Fruit fly (Drosophila melanogaster): ENCODE results near the gene Sac1.
"Not testable (repeated sequence)": the region's sequence is repeated elsewhere in the genome, so short reads cannot be mapped to it uniquely, and the experiment has no call there.

Sac1 gene

DNA sequence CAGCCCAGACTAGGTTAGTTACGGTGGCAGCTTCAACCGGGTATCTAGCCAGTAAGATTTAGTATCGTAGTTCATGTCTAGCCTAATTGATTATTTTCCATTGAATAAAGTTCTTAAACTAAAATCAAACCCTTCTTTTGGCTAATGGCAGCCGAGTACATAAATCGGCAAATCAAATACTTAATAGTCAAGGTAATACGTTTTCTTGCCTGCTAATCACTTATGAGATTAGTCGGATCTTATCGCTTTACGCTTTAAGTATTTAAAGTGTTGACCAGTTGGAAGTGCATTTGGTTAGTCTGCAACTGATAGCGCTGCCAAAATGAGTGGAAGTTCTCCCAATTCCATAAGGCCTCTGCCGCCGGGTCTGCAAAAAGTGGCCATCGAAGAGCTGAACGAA is 15.0 kb upstream of the Sac1 start, which contains the start of gene CG33965:
Gene CG33965, plus strand, starts transcription at position 301 of the 400 bp plus-strand sequence.
- TF ChIP-seq CG17801 (GFP tag; optimal IDR thresholded peaks at IDR 0.05; ENCODE audit: partially characterized antibody): no peak

DNA sequence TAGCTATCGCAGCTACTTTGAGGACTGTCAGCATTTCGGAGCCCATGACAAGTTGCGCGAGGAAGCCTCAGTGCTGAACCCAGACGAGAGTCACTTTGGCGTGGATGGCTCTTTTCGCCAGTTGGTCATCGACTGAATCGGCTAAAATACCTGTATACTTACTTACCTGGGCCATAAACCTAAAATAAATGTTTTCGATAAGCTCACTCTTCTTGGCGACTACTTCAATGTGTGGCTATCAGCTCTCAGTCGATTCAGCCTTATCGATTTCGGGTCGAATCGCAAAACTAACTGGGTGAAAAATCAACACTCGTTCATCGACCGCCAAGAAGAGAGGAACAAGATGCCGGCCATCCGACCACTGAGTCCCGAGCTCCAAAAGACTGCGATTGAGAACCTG is 13.8 kb upstream of the Sac1 start, which contains the start of gene CG33966:
Gene CG33966, plus strand, starts transcription at position 301 of the 400 bp plus-strand sequence.
- no peak for TF ChIP-seq CG17801 (GFP tag; optimal IDR thresholded peaks at IDR 0.05; ENCODE audit: partially characterized antibody)

DNA sequence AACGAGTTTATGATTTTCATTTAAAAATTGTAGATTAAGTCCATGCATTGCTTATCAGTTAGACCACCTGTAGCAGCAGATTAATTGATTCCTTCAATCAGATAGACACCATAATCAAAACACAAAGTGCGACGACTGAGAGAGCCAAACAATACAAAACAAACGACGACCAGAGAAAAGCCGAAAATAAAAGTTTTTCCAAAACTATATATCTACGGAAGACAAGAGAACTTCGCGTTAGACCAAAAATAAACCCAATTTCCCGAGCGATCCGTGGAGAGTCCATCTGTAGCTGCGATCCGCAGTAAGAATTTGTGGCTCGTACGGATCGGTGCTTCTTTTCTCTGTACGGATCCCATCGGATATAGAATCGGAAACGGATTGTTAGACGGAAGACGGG is 12.2 kb upstream of the Sac1 start, which contains the start of gene galene:
Gene galene, plus strand, starts transcription at position 301 of the 400 bp plus-strand sequence.
- no peak for TF ChIP-seq CG17801 (GFP tag; optimal IDR thresholded peaks at IDR 0.05; ENCODE audit: partially characterized antibody)

DNA sequence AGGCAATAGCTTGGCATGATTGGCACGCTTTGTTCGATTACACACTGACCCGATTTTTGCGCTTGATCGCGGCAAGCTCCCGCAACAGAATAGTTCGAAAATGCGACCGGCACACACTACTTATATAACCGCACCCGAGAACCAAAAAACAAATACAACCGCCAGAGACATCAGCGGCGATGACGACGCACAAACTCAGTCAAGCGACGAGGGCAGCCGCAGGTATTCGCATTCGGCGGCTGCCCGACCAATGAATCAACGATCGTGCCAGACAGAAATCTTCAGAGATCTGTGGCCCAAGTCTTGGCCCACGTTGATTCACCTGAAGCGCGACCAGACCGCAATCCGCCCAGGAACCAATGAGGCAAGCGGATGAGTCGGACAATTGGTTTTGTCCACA is 9.4 kb upstream of the Sac1 start, which contains the start of gene CG9192:
Gene CG9192, minus strand, starts transcription at position 101 of the 400 bp plus-strand sequence.
- TF ChIP-seq CG17801 (GFP tag; optimal IDR thresholded peaks at IDR 0.05; ENCODE audit: partially characterized antibody): no peak

DNA sequence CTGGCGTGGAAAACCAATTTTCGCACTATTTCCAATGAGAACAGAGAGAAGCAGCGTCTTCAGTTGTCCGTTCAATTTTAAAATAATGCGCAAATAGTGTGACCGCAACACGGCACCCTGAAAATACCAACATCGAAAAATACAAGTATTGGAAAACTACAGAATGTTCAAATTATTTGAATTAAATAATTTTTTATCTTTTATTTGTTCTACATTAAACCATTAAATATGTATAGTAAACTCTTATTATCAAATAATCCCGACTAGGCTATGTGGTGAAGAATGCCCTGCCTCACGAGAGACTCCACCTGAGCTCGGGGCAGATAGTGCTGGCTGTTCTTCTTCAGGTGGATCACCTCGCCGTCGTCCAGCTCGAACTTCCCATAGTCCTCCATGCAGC is 1.8 kb upstream of the Sac1 start, which contains the start of gene Klp61F:
Gene Klp61F, minus strand, starts transcription at position 101 of the 400 bp plus-strand sequence.
- TF ChIP-seq CG17801 (GFP tag; optimal IDR thresholded peaks at IDR 0.05; ENCODE audit: partially characterized antibody): not testable (repeated sequence)

DNA sequence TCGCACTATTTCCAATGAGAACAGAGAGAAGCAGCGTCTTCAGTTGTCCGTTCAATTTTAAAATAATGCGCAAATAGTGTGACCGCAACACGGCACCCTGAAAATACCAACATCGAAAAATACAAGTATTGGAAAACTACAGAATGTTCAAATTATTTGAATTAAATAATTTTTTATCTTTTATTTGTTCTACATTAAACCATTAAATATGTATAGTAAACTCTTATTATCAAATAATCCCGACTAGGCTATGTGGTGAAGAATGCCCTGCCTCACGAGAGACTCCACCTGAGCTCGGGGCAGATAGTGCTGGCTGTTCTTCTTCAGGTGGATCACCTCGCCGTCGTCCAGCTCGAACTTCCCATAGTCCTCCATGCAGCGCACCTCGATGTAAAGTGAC is 794 bp upstream of the Sac1 start, which contains the start of gene CG32318:
Gene CG32318, minus strand, starts transcription at position 101 of the 400 bp plus-strand sequence.
- not testable (repeated sequence) for TF ChIP-seq CG17801 (GFP tag; optimal IDR thresholded peaks at IDR 0.05; ENCODE audit: partially characterized antibody)

DNA sequence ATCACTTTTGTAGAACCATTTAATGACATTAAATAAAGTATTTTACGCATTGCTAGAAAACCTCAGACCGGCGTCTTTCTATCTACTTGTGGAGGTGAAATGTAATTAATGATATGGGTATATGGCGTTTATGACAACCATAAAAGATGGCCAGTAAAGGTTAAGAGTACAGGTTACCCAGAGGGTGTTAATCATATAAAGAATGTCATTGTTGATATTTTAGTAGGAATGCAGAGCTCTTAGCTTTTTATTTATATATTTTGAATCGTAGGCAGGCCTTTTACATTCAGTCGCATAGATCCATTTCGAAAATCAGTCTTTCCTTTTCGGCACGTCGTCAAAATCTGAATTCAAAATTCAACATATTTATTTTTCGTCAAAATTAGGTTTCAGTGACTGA is 2.8 kb downstream of the Sac1 start, which contains the start of gene Bfc:
Gene Bfc, plus strand, starts transcription at position 301 of the 400 bp plus-strand sequence.
- no peak for TF ChIP-seq CG17801 (GFP tag; optimal IDR thresholded peaks at IDR 0.05; ENCODE audit: partially characterized antibody)

DNA sequence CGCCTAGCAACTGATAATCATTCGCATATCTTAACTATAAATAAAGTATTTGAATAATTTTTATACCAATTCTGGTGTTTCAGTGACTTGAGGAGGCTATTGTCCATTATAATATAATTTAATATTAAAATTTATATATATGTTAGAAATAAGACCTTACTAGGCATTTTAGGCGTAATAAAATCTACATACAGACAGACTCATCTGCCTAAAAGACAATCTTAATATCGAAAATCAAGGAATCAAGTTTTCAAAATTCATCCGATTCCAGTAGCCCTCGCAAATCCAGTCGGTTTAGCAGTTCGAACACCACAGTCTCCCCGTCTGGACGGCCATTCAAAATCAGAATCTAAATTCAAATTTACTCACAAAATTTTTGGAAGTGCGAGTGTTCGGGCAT is 4.1 kb downstream of the Sac1 start, which contains the start of the genes CG9130 and CG9133:
Gene CG9130, plus strand, starts transcription at position 301 of the 400 bp plus-strand sequence.
Gene CG9133, plus strand, starts transcription at position 301 of the 400 bp plus-strand sequence.
- TF ChIP-seq CG17801 (GFP tag; optimal IDR thresholded peaks at IDR 0.05; ENCODE audit: partially characterized antibody): no peak

DNA sequence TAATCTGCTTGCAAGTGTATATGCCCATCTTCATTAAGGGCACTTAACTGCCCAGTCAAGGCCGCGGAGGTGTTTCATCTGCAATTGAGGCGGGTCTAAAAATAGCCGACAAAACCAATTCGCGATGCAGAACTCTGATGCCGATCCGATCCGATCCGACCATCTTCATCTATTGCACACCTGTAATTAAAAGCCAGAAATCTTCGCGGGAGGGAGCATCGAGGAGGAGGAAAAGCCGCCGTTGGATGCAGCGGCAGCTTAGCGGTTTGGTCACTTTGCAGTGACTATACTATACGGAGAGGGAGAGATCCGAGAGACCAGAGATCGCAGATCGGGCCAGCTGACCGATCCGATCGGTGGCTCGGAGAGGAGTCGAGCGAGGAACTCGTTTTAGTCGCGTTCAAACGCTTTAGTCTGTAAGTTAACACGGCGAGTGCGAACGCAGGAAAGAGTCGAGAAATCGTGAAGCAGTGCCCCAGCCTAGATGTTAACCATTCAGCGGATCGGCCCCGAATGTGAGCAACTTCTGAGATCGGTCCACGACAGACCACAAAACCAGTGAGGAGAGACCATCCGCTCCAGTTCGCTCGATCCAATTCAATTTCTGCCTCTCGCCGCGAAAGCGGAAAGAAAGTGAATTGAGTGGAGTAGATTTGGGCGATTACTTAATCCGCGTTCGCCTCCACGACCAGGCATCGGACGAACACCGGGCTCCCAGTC is 8.6 kb downstream of the Sac1 start, which contains the start of gene tfc:
Gene tfc, plus strand, starts transcription at position 389 of the 720 bp plus-strand sequence.
- no peak for TF ChIP-seq CG17801 (GFP tag; optimal IDR thresholded peaks at IDR 0.05; ENCODE audit: partially characterized antibody)

DNA sequence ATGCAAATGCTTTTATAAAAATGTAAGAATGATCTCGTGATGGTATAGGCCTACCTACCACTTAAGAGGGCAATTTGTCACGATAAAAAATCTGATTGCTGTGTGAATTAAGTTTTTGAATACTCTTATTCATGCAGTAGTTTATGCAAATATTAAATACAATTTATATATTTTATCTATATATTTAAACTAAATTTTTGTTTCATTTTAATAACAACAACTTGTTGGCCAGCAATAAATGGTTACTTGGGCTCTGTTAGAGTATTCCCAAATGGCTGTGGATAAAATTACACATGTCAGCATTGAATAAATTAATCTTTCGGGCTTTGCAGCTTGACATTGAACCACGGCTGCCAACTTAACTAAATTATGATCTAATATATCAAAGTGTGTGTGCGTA is 10.9 kb downstream of the Sac1 start:
- no peak for TF ChIP-seq CG17801 (GFP tag; optimal IDR thresholded peaks at IDR 0.05; ENCODE audit: partially characterized antibody)

DNA sequence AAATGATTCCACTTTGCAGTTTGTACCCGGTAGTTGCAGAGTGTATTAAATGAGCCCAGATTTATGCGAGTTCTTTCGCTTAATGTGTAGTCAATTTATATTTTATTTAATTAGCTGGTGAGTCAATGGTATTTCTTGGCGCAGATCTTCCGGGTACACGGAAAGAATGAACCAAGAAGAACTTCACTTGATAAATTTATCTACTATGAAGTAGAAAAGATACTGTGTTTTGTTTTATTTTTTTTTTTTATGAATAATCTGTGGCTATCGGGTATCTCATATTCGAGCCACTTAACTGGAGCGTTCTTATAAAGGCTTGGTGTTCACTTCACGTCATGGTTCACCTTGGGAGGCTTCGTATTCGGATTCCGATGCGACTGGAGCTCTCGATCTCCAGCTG is 17.4 kb downstream of the Sac1 start:
- no peak for TF ChIP-seq CG17801 (GFP tag; optimal IDR thresholded peaks at IDR 0.05; ENCODE audit: partially characterized antibody)

DNA sequence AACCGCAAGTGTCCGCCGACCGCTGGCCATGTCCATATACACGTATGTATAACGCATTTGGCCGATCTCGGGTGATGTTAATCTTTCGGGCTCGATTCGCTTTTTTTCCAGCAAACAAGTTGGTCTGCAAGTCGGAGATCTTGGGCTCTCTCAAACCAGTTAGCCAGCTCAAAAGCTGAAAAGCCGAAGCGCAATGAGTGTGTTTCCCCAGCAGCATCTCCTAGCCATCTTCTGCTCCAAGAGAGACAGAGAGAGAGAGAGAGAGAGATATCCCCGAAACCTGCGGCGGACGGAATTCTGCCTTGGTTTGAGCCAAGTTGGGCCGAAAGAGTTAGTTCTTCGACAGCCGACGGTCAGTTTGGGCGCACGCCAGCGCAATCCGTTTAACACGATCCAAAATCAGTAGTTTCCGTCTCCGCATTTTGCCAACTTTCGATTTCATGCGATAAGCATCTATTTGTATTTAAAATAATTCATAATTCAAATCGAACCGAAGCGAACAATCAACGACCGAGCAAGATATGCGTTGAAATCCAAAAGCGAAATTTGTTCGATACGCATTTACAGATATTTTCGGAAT is 17.9 kb downstream of the Sac1 start:
- TF ChIP-seq CG17801 (GFP tag; optimal IDR thresholded peaks at IDR 0.05; ENCODE audit: partially characterized antibody): no peak

DNA sequence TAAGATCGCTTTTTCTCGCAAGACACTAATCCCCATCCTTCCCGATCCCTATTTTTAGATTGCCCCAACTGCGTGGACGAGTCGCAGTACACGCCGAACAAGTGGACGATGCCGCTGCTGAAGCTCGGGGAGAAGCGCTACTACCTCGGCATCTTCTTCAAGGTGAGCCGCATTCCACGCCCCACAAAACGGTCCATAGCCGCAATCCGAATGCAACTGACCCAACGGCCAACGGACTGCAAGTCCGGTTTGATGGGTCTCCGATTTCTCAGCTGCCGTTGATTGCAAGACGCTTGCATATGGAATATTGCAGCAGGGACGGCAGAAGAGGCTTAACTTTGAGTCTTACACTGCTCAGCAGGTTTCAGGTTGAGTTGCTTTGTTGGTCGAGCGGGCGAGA is 21.4 kb downstream of the Sac1 start:
- no peak for TF ChIP-seq CG17801 (GFP tag; optimal IDR thresholded peaks at IDR 0.05; ENCODE audit: partially characterized antibody)

DNA sequence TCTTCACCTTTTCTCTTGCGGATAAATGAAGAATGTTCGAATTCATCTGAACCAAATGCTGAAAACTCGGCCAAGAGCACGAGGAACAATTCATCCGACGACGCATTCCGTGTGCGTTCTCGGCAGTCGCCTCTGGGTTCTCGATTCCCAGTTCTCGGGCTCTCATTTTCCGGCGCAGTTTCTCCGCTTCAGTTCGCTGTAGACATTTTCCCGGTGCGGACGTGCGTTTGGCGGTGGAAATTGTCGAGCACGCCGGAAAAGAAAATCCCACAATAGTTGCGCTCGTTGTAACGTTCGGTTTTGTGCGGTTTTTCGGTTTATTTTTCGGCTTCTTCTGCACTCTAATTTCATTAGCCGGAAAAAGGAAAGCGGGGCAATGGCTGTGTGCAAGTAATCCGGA is 28.1 kb downstream of the Sac1 start, which contains the start of gene CG32333:
Gene CG32333, plus strand, starts transcription at position 190 of the 400 bp plus-strand sequence.
- no peak for TF ChIP-seq CG17801 (GFP tag; optimal IDR thresholded peaks at IDR 0.05; ENCODE audit: partially characterized antibody)

DNA sequence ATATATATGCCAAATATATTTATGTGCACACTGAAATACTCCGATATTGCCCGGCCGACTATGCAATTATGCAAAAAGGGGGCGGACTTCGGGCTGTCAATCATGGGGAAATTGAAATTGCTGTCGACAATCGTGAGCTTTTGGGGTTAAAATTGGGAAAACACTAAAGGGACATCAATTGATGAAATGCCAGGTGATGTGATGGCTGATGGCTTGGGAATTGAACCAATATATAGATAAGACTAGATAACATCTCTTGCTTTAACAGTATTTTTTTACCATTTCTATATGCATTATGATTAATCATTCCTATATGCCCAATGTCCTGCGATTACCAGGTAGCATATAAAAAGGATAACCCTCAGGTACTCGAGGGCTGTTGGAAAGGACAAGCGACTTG is 30.3 kb downstream of the Sac1 start:
- TF ChIP-seq CG17801 (GFP tag; optimal IDR thresholded peaks at IDR 0.05; ENCODE audit: partially characterized antibody): no peak

DNA sequence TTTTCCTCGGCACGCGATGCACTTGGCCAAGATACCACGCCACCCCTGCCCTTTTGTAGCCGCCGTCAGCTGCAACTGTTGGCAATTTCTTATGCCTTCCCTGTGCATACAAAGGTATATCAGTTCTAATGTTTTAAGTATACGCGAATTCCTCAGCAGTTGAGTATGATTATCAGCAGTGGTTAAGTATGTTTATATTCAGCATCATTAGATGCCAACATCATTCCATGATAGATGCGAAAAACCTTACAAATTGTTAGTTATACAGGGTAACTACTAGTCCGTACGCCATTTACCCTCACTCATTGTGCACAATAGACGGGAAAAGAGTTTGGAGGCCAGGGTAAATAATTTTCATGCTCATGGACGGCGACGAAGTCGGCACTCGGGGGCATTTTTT is 32.1 kb downstream of the Sac1 start:
- TF ChIP-seq CG17801 (GFP tag; optimal IDR thresholded peaks at IDR 0.05; ENCODE audit: partially characterized antibody): no peak

All from ovary, adult (tissue).